Worm (Caenorhabditis elegans) whole organism, late embryonic: ENCODE data around the gene D1053.4.

Source experiments
- ceh-30 ChIP-seq: fragments of 150-350 bp; optimal IDR thresholded peaks from 2 replicates; lab custom pipeline; 2014; ENCODE audit warnings: missing biosample characterization, missing genetic modification characterization
- ceh-31 ChIP-seq: sonication (generic microtip); optimal IDR thresholded peaks from 2 replicates; lab custom pipeline; 2016; ENCODE audit warnings: missing genetic modification characterization, missing compliant biosample characterization
- ceh-9 ChIP-seq: sonication (generic microtip); optimal IDR thresholded peaks from 2 replicates; lab custom pipeline; 2016; ENCODE audit warnings: mild to moderate bottlenecking, missing genetic modification characterization, inconsistent platforms, missing compliant biosample characterization
- ets-4 ChIP-seq: sonication (generic microtip); optimal IDR thresholded peaks from 2 replicates; lab custom pipeline; 2016; ENCODE audit warnings: missing genetic modification characterization, missing compliant biosample characterization
- fkh-10 ChIP-seq: fragments of 150-350 bp; optimal IDR thresholded peaks from 2 replicates; lab custom pipeline; 2014; ENCODE audit warnings: missing biosample characterization, missing genetic modification reagents, missing genetic modification characterization
- lin-11 ChIP-seq: fragments of 200-800 bp; sonication (Bioruptor generic); optimal IDR thresholded peaks from 2 replicates; lab custom pipeline; 2018; ENCODE audit warnings: mild to moderate bottlenecking, missing genetic modification characterization, missing compliant biosample characterization
- nfya-1 ChIP-seq: sonication (generic microtip); optimal IDR thresholded peaks from 2 replicates; lab custom pipeline; 2017; ENCODE audit warnings: missing genetic modification characterization, mild to moderate bottlenecking, missing compliant biosample characterization, antibody characterized with exemption, moderate library complexity
- pax-1 ChIP-seq: fragments of 150-350 bp; optimal IDR thresholded peaks from 2 replicates; lab custom pipeline; 2014; ENCODE audit warnings: missing biosample characterization, missing genetic modification characterization
- rnt-1 ChIP-seq: sonication (generic microtip); optimal IDR thresholded peaks from 2 replicates; lab custom pipeline; 2016; ENCODE audit warnings: missing genetic modification characterization, missing compliant biosample characterization
- sox-2 ChIP-seq: fragments of 200-800 bp; sonication (Bioruptor generic); IDR thresholded peaks from 2 replicates; pipeline ENCODE4 v1.3.6; 2022; ENCODE audit warnings: missing genetic modification reagents, missing genetic modification characterization, missing compliant biosample characterization
- unc-86 ChIP-seq: sonication (generic microtip); optimal IDR thresholded peaks from 2 replicates; lab custom pipeline; 2016; ENCODE audit warnings: missing genetic modification characterization, missing compliant biosample characterization

DNA sequence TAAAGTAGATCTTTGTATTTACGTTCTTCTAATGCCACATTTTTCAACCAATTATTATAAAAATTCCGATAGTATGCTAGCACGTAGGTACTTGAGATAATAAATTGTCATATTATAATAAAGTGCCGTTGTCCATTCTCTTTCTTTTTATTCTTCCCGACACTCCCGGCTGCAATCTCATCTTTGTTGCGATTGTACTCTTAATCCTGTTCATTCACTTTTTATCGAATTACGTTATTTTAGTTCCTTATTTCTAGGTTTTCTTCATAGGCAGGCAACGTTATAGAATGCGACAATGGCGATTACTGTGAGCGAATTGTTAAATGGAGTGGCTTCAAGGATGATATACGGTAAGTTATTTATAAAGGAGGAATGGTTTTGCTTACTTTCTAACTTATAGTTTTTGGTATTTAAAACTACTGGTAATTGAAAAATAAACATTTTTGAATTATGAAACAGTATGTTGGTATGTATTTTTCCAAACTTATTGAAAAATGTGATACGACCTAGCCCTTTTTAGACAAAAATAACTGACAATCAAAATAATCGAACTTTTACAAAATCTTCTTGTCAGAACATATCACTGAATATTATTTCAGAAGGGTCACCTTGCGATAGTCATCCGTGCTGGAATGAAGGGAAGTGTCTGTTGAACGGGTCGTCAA, 22.4 kb upstream of the D1053.4 start, which contains the start of gene C40H5.2:
- TF ChIP-seq unc-86 (tag; lab: Kevin White, UChicago) (no peak), ceh-30 (tag; lab: Kevin White, UChicago) (no peak), sox-2 (GFP tag; lab: Robert Waterston, UW) (no peak), lin-11 (tag; lab: Kevin White, UChicago) (no peak), ets-4 (tag; lab: Kevin White, UChicago) (no peak), ceh-9 (tag; lab: Kevin White, UChicago) (no peak), nfya-1 (tag; lab: Kevin White, UChicago) (no peak), pax-1 (tag; lab: Kevin White, UChicago) (no peak), fkh-10 (GFP tag; lab: Kevin White, UChicago) (no peak), ceh-31 (tag; lab: Kevin White, UChicago) (no peak), rnt-1 (tag; lab: Kevin White, UChicago) (no peak)
